Worm (Caenorhabditis elegans): ENCODE data around the gene F38B2.6.

The F38B2.6 gene

DNA sequence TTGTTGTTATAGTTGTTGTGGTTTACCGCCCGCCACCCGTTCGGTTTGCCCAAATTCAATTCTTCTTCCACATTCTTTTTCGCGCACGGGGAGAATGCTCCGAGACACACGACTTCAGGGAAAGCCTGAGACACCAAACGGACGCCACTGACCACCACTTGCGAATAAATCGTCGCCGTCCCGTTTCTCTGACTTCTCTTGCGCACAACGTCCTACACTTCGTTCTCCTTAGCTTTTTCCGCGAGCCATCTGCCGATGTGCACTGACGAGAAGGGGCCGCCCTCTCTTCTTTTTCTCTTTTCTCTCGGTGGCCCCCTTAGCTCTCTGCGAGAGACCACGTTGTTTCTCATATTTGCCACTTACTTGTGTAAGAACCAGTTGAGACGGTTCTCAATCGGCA lies 24.0 kb downstream of the F38B2.6 start, which contains the start of gene C03A3.1:
TSS of gene C03A3.1 (plus strand) at position 291 of the 400 bp plus-strand sequence.
- TF ChIP-seq nhr-47 (tag; optimal IDR thresholded peaks at IDR 0.05), result peak; percentile 4
- peak in 1 of 2 experiments; percentile 5 for TF ChIP-seq lsy-2 (tag; optimal IDR thresholded peaks at IDR 0.05)
- no peak for TF ChIP-seq nhr-11 (tag; optimal IDR thresholded peaks at IDR 0.05)
- no peak for TF ChIP-seq ces-1 (GFP tag; optimal IDR thresholded peaks at IDR 0.05)
- peak; percentile 22 for TF ChIP-seq dsc-1 (tag; optimal IDR thresholded peaks at IDR 0.05)
- peak in 1 of 3 experiments; percentile 28 for TF ChIP-seq ceh-82 (tag; optimal IDR thresholded peaks at IDR 0.05)
- peak; percentile 76 for TF ChIP-seq lin-14 (GFP tag; optimal IDR thresholded peaks at IDR 0.05)
- peak; percentile 8 for TF ChIP-seq nhr-71 (tag; optimal IDR thresholded peaks at IDR 0.05)
- TF ChIP-seq snu-23 (GFP tag; optimal IDR thresholded peaks at IDR 0.05), result no peak
- TF ChIP-seq nhr-76 (tag; optimal IDR thresholded peaks at IDR 0.05), result no peak
- peak; percentile 4 for TF ChIP-seq swsn-7 (tag; optimal IDR thresholded peaks at IDR 0.05)
- peak; percentile 19 for TF ChIP-seq tbx-2 (tag; optimal IDR thresholded peaks at IDR 0.05)

ce11 chrX:11252429-11252828 lies 28.6 kb downstream of the F38B2.6 start:
- TF ChIP-seq lin-13 (GFP tag; optimal IDR thresholded peaks at IDR 0.05), result no peak
- TF ChIP-seq ceh-90 (tag; optimal IDR thresholded peaks at IDR 0.05), result no peak
- TF ChIP-seq nhr-11 (tag; optimal IDR thresholded peaks at IDR 0.05), result no peak
- no peak for TF ChIP-seq unc-62 (GFP tag; optimal IDR thresholded peaks at IDR 0.05)
- peak in 2 of 3 experiments; percentile 19 to 25 for TF ChIP-seq ceh-82 (tag; optimal IDR thresholded peaks at IDR 0.05)
- TF ChIP-seq ama-1 (optimal IDR thresholded peaks at IDR 0.05), result no peak
- no peak for TF ChIP-seq nhr-237 (tag; optimal IDR thresholded peaks at IDR 0.05)
- peak in 2 of 6 experiments; percentile 12 to 25 for TF ChIP-seq elt-3 (tag; optimal IDR thresholded peaks at IDR 0.05)
- no peak for TF ChIP-seq ceh-63 (GFP tag; optimal IDR thresholded peaks at IDR 0.05)
- peak; percentile 24 for TF ChIP-seq snpc-4 (tag; optimal IDR thresholded peaks at IDR 0.05)
- TF ChIP-seq egl-13 (tag; optimal IDR thresholded peaks at IDR 0.05), result peak; percentile 27
- peak; percentile 1 for TF ChIP-seq nhr-77 (tag; optimal IDR thresholded peaks at IDR 0.05)
- TF ChIP-seq nhr-84 (tag; optimal IDR thresholded peaks at IDR 0.05), result no peak
- TF ChIP-seq sptf-1 (tag; optimal IDR thresholded peaks at IDR 0.05), result no peak
- peak in 1 of 2 experiments; percentile 14 for TF ChIP-seq efl-1 (optimal IDR thresholded peaks at IDR 0.05)
- TF ChIP-seq efl-1 (GFP tag; optimal IDR thresholded peaks at IDR 0.05 in 1 of 2), result no peak
- no peak for TF ChIP-seq alr-1 (tag; optimal IDR thresholded peaks at IDR 0.05; ENCODE audit: borderline replicate concordance)
- no peak for TF ChIP-seq hlh-4 (tag; optimal IDR thresholded peaks at IDR 0.05)
- no peak for TF ChIP-seq egl-27 (tag; optimal IDR thresholded peaks at IDR 0.05)
- peak; percentile 36 for TF ChIP-seq tbx-2 (tag; optimal IDR thresholded peaks at IDR 0.05)
- no peak for TF ChIP-seq nhr-76 (tag; optimal IDR thresholded peaks at IDR 0.05)
- no peak for TF ChIP-seq ztf-4 (tag; optimal IDR thresholded peaks at IDR 0.05)
- TF ChIP-seq lin-14 (GFP tag; optimal IDR thresholded peaks at IDR 0.05), result peak; percentile 68
- TF ChIP-seq lsy-2 (tag; optimal IDR thresholded peaks at IDR 0.05), result peak; percentile 36 to 59
- TF ChIP-seq nhr-71 (tag; optimal IDR thresholded peaks at IDR 0.05), result peak; percentile 74
- TF ChIP-seq ets-5 (GFP tag; IDR thresholded peaks at IDR 0.05), result no peak
- peak; percentile 43; the same call in 1 of the 2 replicates for TF ChIP-seq ceh-88 (GFP tag; IDR thresholded peaks at IDR 0.05)
- TF ChIP-seq unc-98 (GFP tag; IDR thresholded peaks at IDR 0.05), result no peak
- TF ChIP-seq sox-4 (tag; optimal IDR thresholded peaks at IDR 0.05), result peak; percentile 22
- no peak for TF ChIP-seq unc-86 (tag; optimal IDR thresholded peaks at IDR 0.05)
- TF ChIP-seq ceh-8 (GFP tag; optimal IDR thresholded peaks at IDR 0.05), result no peak
- TF ChIP-seq aly-2 (tag; optimal IDR thresholded peaks at IDR 0.05), result no peak
- peak; percentile 54 for TF ChIP-seq dsc-1 (tag; optimal IDR thresholded peaks at IDR 0.05)
- peak; percentile 70 for TF ChIP-seq unc-130 (tag; optimal IDR thresholded peaks at IDR 0.05)
- no peak for TF ChIP-seq Y116A8C.19 (tag; optimal IDR thresholded peaks at IDR 0.05; ENCODE audit: borderline replicate concordance)
- TF ChIP-seq lin-35 (GFP tag; optimal IDR thresholded peaks at IDR 0.05), result peak in 1 of 2 experiments; percentile 60
- peak; percentile 43 for TF ChIP-seq mep-1 (tag; optimal IDR thresholded peaks at IDR 0.05)
- peak; percentile 46 for TF ChIP-seq fos-1 (tag; optimal IDR thresholded peaks at IDR 0.05)
- peak; percentile 79 for TF ChIP-seq nhr-85 (tag)
- TF ChIP-seq elt-2 (tag; optimal IDR thresholded peaks at IDR 0.05), result peak; percentile 28
- no peak for TF ChIP-seq nhr-28 (tag; optimal IDR thresholded peaks at IDR 0.05)
- TF ChIP-seq pqm-1 (tag; optimal IDR thresholded peaks at IDR 0.05), result no peak
- TF ChIP-seq C34B4.2 (tag; optimal IDR thresholded peaks at IDR 0.05), result no peak
- no peak for TF ChIP-seq zag-1 (tag; optimal IDR thresholded peaks at IDR 0.05)
- peak; percentile 52 for TF ChIP-seq skn-1 (tag; optimal IDR thresholded peaks at IDR 0.05)
- TF ChIP-seq jun-1 (tag; optimal IDR thresholded peaks at IDR 0.05), result peak; percentile 9
- peak; percentile 72 for TF ChIP-seq nhr-90 (tag; optimal IDR thresholded peaks at IDR 0.05; ENCODE audit: poor library complexity)
